Worm (Caenorhabditis elegans) whole organism, young adult: ENCODE measurements around the gene srz-20.
A peak's percentile ranks its signal among the peaks of the same experiment; 100 is the strongest.

ENCODE experiments used
- B0336.3 ChIP-seq: fragments of 200-800 bp; sonication (Bioruptor generic); IDR thresholded peaks from 2 replicates; pipeline ENCODE4 v1.3.6; 2022; ENCODE audit warnings: missing genetic modification characterization, missing compliant biosample characterization
- C06A6.2 ChIP-seq: fragments of 200-800 bp; sonication (Bioruptor generic); conservative IDR thresholded peaks from 2 replicates; pipeline ENCODE4 v1.3.6; 2022; ENCODE audit warnings: missing genetic modification characterization, missing compliant biosample characterization
- C17E4.6 ChIP-seq: fragments of 200-800 bp; sonication (Bioruptor generic); IDR thresholded peaks from 2 replicates; pipeline ENCODE4 v1.3.6; 2022; ENCODE audit warnings: missing genetic modification reagents, missing genetic modification characterization, missing compliant biosample characterization
- F23B12.7 ChIP-seq: sonication (generic microtip); optimal IDR thresholded peaks from 2 replicates; lab custom pipeline; 2017; ENCODE audit warnings: missing genetic modification characterization, mild to moderate bottlenecking, missing compliant biosample characterization, antibody characterized with exemption, moderate library complexity; ENCODE audit not compliant: insufficient read depth
- F37B4.10 ChIP-seq: fragments of 200-800 bp; sonication (Bioruptor generic); IDR thresholded peaks from 2 replicates; pipeline ENCODE4 v1.3.6; 2022; ENCODE audit warnings: missing genetic modification characterization, missing compliant biosample characterization
- Y56A3A.18 ChIP-seq: fragments of 200-800 bp; sonication (Bioruptor generic); IDR thresholded peaks from 2 replicates; pipeline ENCODE4 v1.3.6; 2022; ENCODE audit warnings: missing genetic modification reagents, missing genetic modification characterization, missing compliant biosample characterization
- Y95B8A.8 ChIP-seq: fragments of 200-800 bp; sonication (Bioruptor generic); IDR thresholded peaks from 2 replicates; pipeline ENCODE4 v1.3.6; 2022; ENCODE audit warnings: missing genetic modification reagents, missing genetic modification characterization, missing compliant biosample characterization
- ZK185.1 ChIP-seq: sonication (generic microtip); optimal IDR thresholded peaks from 2 replicates; lab custom pipeline; 2016; ENCODE audit warnings: mild to moderate bottlenecking, missing genetic modification characterization, missing compliant biosample characterization; ENCODE audit not compliant: poor library complexity, severe bottlenecking
- akir-1 ChIP-seq: fragments of 200-800 bp; sonication (Bioruptor generic); optimal IDR thresholded peaks from 2 replicates; lab custom pipeline; 2018; ENCODE audit warnings: mild to moderate bottlenecking, missing genetic modification characterization, moderate library complexity, missing compliant biosample characterization
- ama-1 ChIP-seq, 3 experiments: fragments of 150-350 bp in 1 of 3; sonication (generic microtip) in 2 of 3; optimal IDR thresholded peaks; 2 replicates each; lab custom pipeline; 2014 to 2018; ENCODE audit warnings: missing biosample characterization in 2 of 3, missing genetic modification characterization in 2 of 3, missing genetic modification reagents in 2 of 3
- atf-7 ChIP-seq: sonication (generic microtip); optimal IDR thresholded peaks from 2 replicates; lab custom pipeline; 2017; ENCODE audit warnings: mild to moderate bottlenecking, missing genetic modification characterization, missing compliant biosample characterization
- athp-1 ChIP-seq: sonication (generic microtip); optimal IDR thresholded peaks from 2 replicates; lab custom pipeline; 2017; ENCODE audit warnings: mild to moderate bottlenecking, missing genetic modification characterization, missing compliant biosample characterization
- attf-6 ChIP-seq: fragments of 200-800 bp; sonication (Bioruptor generic); IDR thresholded peaks from 2 replicates; pipeline ENCODE4 v1.3.6; 2022; ENCODE audit warnings: missing genetic modification reagents, missing genetic modification characterization, missing compliant biosample characterization
- cebp-1 ChIP-seq, 2 experiments: fragments of 200-800 bp in 1 of 2; sonication (Bioruptor generic) in 1 of 2; sonication (generic microtip) in 1 of 2; IDR thresholded peaks in 1 of 2; optimal IDR thresholded peaks in 1 of 2; 2 replicates each; pipeline versions ENCODE4 v1.3.6 to Lab custom; 2017 to 2022; ENCODE audit warnings: missing compliant biosample characterization in 2 of 2, missing genetic modification characterization in 2 of 2, mild to moderate bottlenecking in 1 of 2, missing genetic modification reagents in 1 of 2, moderate library complexity in 1 of 2
- ceh-40 ChIP-seq: fragments of 200-800 bp; sonication (Bioruptor generic); IDR thresholded peaks from 2 replicates; pipeline ENCODE4 v1.3.6; 2022; ENCODE audit warnings: missing genetic modification characterization, missing compliant biosample characterization
- dox-1 ChIP-seq: fragments of 200-800 bp; sonication (Bioruptor generic); IDR thresholded peaks from 2 replicates; pipeline ENCODE4 v1.3.6; 2022; ENCODE audit warnings: missing genetic modification reagents, missing genetic modification characterization, missing compliant biosample characterization
- dpl-1 ChIP-seq: fragments of 150-350 bp; optimal IDR thresholded peaks from 2 replicates; lab custom pipeline; 2014; ENCODE audit warnings: missing biosample characterization, missing genetic modification reagents, missing genetic modification characterization
- egl-18 ChIP-seq: fragments of 200-800 bp; sonication (Bioruptor generic); IDR thresholded peaks from 2 replicates; pipeline ENCODE4 v1.3.6; 2022; ENCODE audit warnings: missing genetic modification reagents, missing genetic modification characterization, missing compliant biosample characterization
- egl-44 ChIP-seq: fragments of 200-800 bp; sonication (Bioruptor generic); IDR thresholded peaks from 2 replicates; pipeline ENCODE4 v1.3.6; 2022; ENCODE audit warnings: missing genetic modification reagents, missing genetic modification characterization, missing compliant biosample characterization
- him-1 ChIP-seq: sonication (generic microtip); optimal IDR thresholded peaks from 2 replicates; lab custom pipeline; 2016; ENCODE audit warnings: missing genotype, missing genetic modification reagents, missing genetic modification characterization, missing compliant biosample characterization
- hlh-12 ChIP-seq: sonication (generic microtip); optimal IDR thresholded peaks from 2 replicates; lab custom pipeline; 2016; ENCODE audit warnings: missing genetic modification characterization, missing compliant biosample characterization
- hmg-20 ChIP-seq: fragments of 200-800 bp; sonication (Bioruptor generic); IDR thresholded peaks from 2 replicates; pipeline ENCODE4 v1.3.6; 2022; ENCODE audit warnings: missing genetic modification reagents, missing genetic modification characterization, missing compliant biosample characterization
- hrde-1 ChIP-seq: sonication (generic microtip); optimal IDR thresholded peaks from 2 replicates; lab custom pipeline; 2016; ENCODE audit warnings: missing genetic modification characterization, mild to moderate bottlenecking, missing compliant biosample characterization, moderate library complexity, missing genotype, missing genetic modification reagents, borderline replicate concordance
- lag-1 ChIP-seq: fragments of 200-800 bp; sonication (Bioruptor generic); IDR thresholded peaks from 2 replicates; pipeline ENCODE4 v1.3.6; 2022; ENCODE audit warnings: missing genetic modification reagents, missing genetic modification characterization, missing compliant biosample characterization
- let-526 ChIP-seq: fragments of 200-800 bp; sonication (Bioruptor generic); IDR thresholded peaks from 2 replicates; pipeline ENCODE4 v1.3.6; 2022; ENCODE audit warnings: missing genetic modification reagents, missing genetic modification characterization, missing compliant biosample characterization
- lin-40 ChIP-seq: sonication (generic microtip); optimal IDR thresholded peaks from 2 replicates; lab custom pipeline; 2016; ENCODE audit warnings: missing genetic modification characterization, mild to moderate bottlenecking, missing compliant biosample characterization, missing genotype, missing genetic modification reagents
- lir-1 ChIP-seq: fragments of 200-800 bp; sonication (Bioruptor generic); conservative IDR thresholded peaks from 2 replicates; pipeline ENCODE4 v1.3.6; 2022; ENCODE audit warnings: missing genetic modification reagents, missing genetic modification characterization, missing compliant biosample characterization
- lsy-27 ChIP-seq: sonication (generic microtip); optimal IDR thresholded peaks from 2 replicates; lab custom pipeline; 2017; ENCODE audit warnings: missing genetic modification characterization, mild to moderate bottlenecking, missing compliant biosample characterization, antibody characterized with exemption, missing genotype, borderline replicate concordance; ENCODE audit not compliant: insufficient read depth
- madf-6 ChIP-seq: fragments of 200-800 bp; sonication (Bioruptor generic); IDR thresholded peaks from 2 replicates; pipeline ENCODE4 v1.3.6; 2022; ENCODE audit warnings: missing genetic modification reagents, missing genetic modification characterization, missing compliant biosample characterization
- nfyb-1 ChIP-seq: fragments of 200-800 bp; sonication (Bioruptor generic); IDR thresholded peaks from 2 replicates; pipeline ENCODE4 v1.3.6; 2022; ENCODE audit warnings: missing genetic modification reagents, missing genetic modification characterization, missing compliant biosample characterization
- pha-4 ChIP-seq: fragments of 150-350 bp; sonication (generic microtip); optimal IDR thresholded peaks from 2 replicates; lab custom pipeline; 2014; ENCODE audit warnings: missing biosample characterization, missing genetic modification reagents, missing genetic modification characterization
- rcor-1 ChIP-seq: fragments of 200-800 bp; sonication (Bioruptor generic); IDR thresholded peaks from 2 replicates; pipeline ENCODE4 v1.3.6; 2022; ENCODE audit warnings: missing genetic modification reagents, missing genetic modification characterization, missing compliant biosample characterization
- repo-1 ChIP-seq: sonication (generic microtip); optimal IDR thresholded peaks from 2 replicates; lab custom pipeline; 2017; ENCODE audit warnings: mild to moderate bottlenecking, missing genetic modification characterization, missing compliant biosample characterization
- sdz-38 ChIP-seq: sonication (generic microtip); optimal IDR thresholded peaks from 2 replicates; lab custom pipeline; 2016; ENCODE audit warnings: missing genotype, missing genetic modification characterization, missing compliant biosample characterization
- snpc-1.3 ChIP-seq: sonication (generic microtip); optimal IDR thresholded peaks from 2 replicates; lab custom pipeline; 2017; ENCODE audit warnings: missing genetic modification characterization, mild to moderate bottlenecking, missing compliant biosample characterization, antibody characterized with exemption, moderate library complexity, missing genotype, missing genetic modification reagents; ENCODE audit not compliant: insufficient read depth
- snpc-4 ChIP-seq, 5 experiments: fragments of 150-350 bp in 1 of 5; sonication (generic microtip) in 4 of 5; optimal IDR thresholded peaks; 2 replicates each; lab custom pipeline; 2014 to 2018; ENCODE audit warnings: missing genetic modification characterization in 5 of 5, missing biosample characterization in 3 of 5, antibody characterized with exemption in 2 of 5, mild to moderate bottlenecking in 2 of 5, missing compliant biosample characterization in 2 of 5, missing genotype in 2 of 5, moderate library complexity in 2 of 5, missing genetic modification reagents in 1 of 5
- somi-1 ChIP-seq: fragments of 200-800 bp; sonication (Bioruptor generic); optimal IDR thresholded peaks from 2 replicates; lab custom pipeline; 2018; ENCODE audit warnings: mild to moderate bottlenecking, missing genetic modification characterization, missing compliant biosample characterization
- tbp1 ChIP-seq: fragments of 200-800 bp; sonication (Bioruptor generic); optimal IDR thresholded peaks from 2 replicates; lab custom pipeline; 2018; ENCODE audit warnings: mild to moderate bottlenecking, missing genetic modification characterization, missing compliant biosample characterization
- tlf-1 ChIP-seq: fragments of 200-800 bp; sonication (Bioruptor generic); optimal IDR thresholded peaks from 2 replicates; lab custom pipeline; 2018; ENCODE audit warnings: mild to moderate bottlenecking, missing genetic modification characterization, missing compliant biosample characterization
- unc-130 ChIP-seq: sonication (generic microtip); optimal IDR thresholded peaks from 2 replicates; lab custom pipeline; 2016; ENCODE audit warnings: missing genetic modification reagents, missing genetic modification characterization, missing compliant biosample characterization
- unc-62 ChIP-seq: fragments of 150-350 bp; optimal IDR thresholded peaks from 2 replicates; lab custom pipeline; 2014; ENCODE audit warnings: missing biosample characterization, missing genetic modification reagents, missing genetic modification characterization
- xnd-1 ChIP-seq: sonication (generic microtip); optimal IDR thresholded peaks from 2 replicates; lab custom pipeline; 2016; ENCODE audit warnings: missing genotype, missing genetic modification reagents, missing genetic modification characterization, missing compliant biosample characterization
- zfh-2 ChIP-seq: fragments of 200-800 bp; sonication (Bioruptor generic); conservative IDR thresholded peaks from 2 replicates; pipeline ENCODE4 v1.3.6; 2022; ENCODE audit warnings: missing genetic modification reagents, missing genetic modification characterization, missing compliant biosample characterization
- ztf-25 ChIP-seq: fragments of 200-800 bp; sonication (Bioruptor generic); IDR thresholded peaks from 2 replicates; pipeline ENCODE4 v1.3.6; 2022; ENCODE audit warnings: missing genetic modification reagents, missing genetic modification characterization, missing compliant biosample characterization
- ztf-28 ChIP-seq: fragments of 200-800 bp; sonication (Bioruptor generic); IDR thresholded peaks from 2 replicates; pipeline ENCODE4 v1.3.6; 2022; ENCODE audit warnings: missing genetic modification reagents, missing genetic modification characterization, missing compliant biosample characterization

Gene srz-20

DNA sequence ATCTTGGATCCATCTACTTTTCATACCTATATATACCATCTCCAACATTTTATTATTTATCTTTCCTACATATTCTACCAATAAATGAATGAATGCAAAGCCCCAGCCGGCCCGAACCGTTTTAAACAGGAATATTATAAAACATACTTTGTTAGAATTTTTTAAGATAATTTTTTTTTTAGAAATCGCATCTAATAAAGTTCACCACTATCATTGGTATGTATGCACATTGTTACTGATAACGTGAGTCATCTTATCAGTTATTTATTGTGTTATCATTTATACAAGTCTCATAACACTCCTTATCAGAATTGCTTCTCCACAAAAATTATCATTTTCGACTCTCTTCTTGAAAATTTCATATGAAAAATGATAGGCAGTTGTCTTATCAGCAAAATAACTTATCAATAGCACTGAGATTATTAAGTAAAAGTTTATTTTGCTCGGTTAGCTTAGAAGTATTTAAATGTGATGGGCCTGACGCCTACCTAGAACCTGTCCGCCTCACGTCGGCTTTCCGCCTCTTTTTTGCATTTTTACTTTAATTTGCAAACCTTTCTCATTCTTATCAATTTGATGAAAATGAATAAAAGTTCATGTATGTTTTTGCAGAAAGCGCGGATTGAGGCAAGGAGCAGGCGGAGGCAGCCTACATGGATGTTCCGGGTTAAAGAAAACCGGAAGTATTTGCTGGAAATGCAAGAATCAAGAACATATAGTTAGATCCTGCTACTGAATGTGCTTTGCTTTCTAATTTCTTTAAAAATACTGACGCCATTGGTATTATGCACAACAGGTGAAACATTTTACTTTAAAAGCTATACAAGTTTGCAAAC is 15.5 kb upstream of the srz-20 start, which contains the start of gene srz-62 (continued):
- TF ChIP-seq ztf-28 (GFP tag; lab: Robert Waterston, UW), result no peak
- TF ChIP-seq egl-44 (GFP tag; lab: Robert Waterston, UW), result no peak
- no peak for TF ChIP-seq attf-6 (GFP tag; lab: Robert Waterston, UW)
- TF ChIP-seq snpc-1.3, result no peak
- TF ChIP-seq unc-130 (GFP tag; lab: Kevin White, UChicago), result no peak
- TF ChIP-seq pha-4, result no peak
- TF ChIP-seq nfyb-1 (GFP tag; lab: Robert Waterston, UW), result no peak
- TF ChIP-seq C06A6.2 (GFP tag; lab: Robert Waterston, UW), result no peak
- no peak for TF ChIP-seq akir-1
- TF ChIP-seq zfh-2 (GFP tag; lab: Robert Waterston, UW), result no peak
- no peak for TF ChIP-seq hrde-1 (tag; lab: Kevin White, UChicago)
- TF ChIP-seq sdz-38 (tag; lab: Kevin White, UChicago), result no peak
- TF ChIP-seq ama-1 (optimal IDR thresholded peaks at IDR 0.05; lab: Kevin White, UChicago), result no peak
- TF ChIP-seq ama-1 (GFP tag; optimal IDR thresholded peaks at IDR 0.05; lab: Kevin White, UChicago), result no peak
- TF ChIP-seq B0336.3 (GFP tag; lab: Robert Waterston, UW), result no peak
- no peak for TF ChIP-seq him-1 (tag; lab: Kevin White, UChicago)
- TF ChIP-seq let-526 (GFP tag; lab: Robert Waterston, UW), result no peak
- no peak for TF ChIP-seq Y95B8A.8
- TF ChIP-seq ceh-40, result no peak
- no peak; the same call in 1 of the 2 replicates for TF ChIP-seq dox-1
- no peak for TF ChIP-seq F37B4.10 (GFP tag; lab: Robert Waterston, UW)
- no peak for TF ChIP-seq somi-1
- no peak for TF ChIP-seq athp-1 (tag; lab: Kevin White, UChicago)
- no peak for TF ChIP-seq lir-1 (GFP tag; lab: Robert Waterston, UW)
- no peak for TF ChIP-seq hmg-20 (GFP tag; lab: Robert Waterston, UW)
- TF ChIP-seq repo-1, result no peak
- TF ChIP-seq tbp1 (GFP tag; lab: Kevin White, UChicago), result peak; percentile 17
- TF ChIP-seq unc-62 (GFP tag; lab: Kevin White, UChicago), result peak; percentile 88
- no peak for TF ChIP-seq dpl-1 (GFP tag; lab: Kevin White, UChicago)
- TF ChIP-seq atf-7 (tag; lab: Kevin White, UChicago), result peak; percentile 82
- no peak for TF ChIP-seq ztf-25 (GFP tag; lab: Robert Waterston, UW)
- TF ChIP-seq Y56A3A.18 (GFP tag; lab: Robert Waterston, UW), result peak; percentile 44; the same call in 1 of the 2 replicates
- no peak for TF ChIP-seq hlh-12 (tag; lab: Kevin White, UChicago)
- TF ChIP-seq cebp-1 (GFP tag; IDR thresholded peaks at IDR 0.05; lab: Robert Waterston, UW), result no peak
- TF ChIP-seq cebp-1 (tag; optimal IDR thresholded peaks at IDR 0.05; lab: Kevin White, UChicago), result no peak
- TF ChIP-seq F23B12.7, result no peak
- peak; percentile 50 for TF ChIP-seq tlf-1 (GFP tag; lab: Kevin White, UChicago)
- TF ChIP-seq lin-40 (tag; lab: Kevin White, UChicago), result no peak
- TF ChIP-seq egl-18 (GFP tag; lab: Robert Waterston, UW), result no peak
- no peak for TF ChIP-seq C17E4.6 (GFP tag; lab: Robert Waterston, UW)
- TF ChIP-seq ZK185.1 (tag; lab: Kevin White, UChicago), result no peak
- no peak for TF ChIP-seq lsy-27
- no peak for TF ChIP-seq lag-1
- no peak for TF ChIP-seq madf-6
- no peak for TF ChIP-seq xnd-1 (tag; lab: Kevin White, UChicago)
- TF ChIP-seq snpc-4 (GFP tag; optimal IDR thresholded peaks at IDR 0.05; lab: Kevin White, UChicago), result no peak
- no peak for TF ChIP-seq snpc-4 (tag; optimal IDR thresholded peaks at IDR 0.05; lab: Kevin White, UChicago)
- no peak for TF ChIP-seq rcor-1
